Worm (Caenorhabditis elegans) whole organism, L4 larva: ENCODE measurements around the gene F29B9.12.

ENCODE experiments used
- D1046.2 ChIP-seq: fragments of 200-800 bp; sonication (Bioruptor generic); IDR thresholded peaks from 2 replicates; pipeline ENCODE4 v1.3.6; 2022; ENCODE audit warnings: missing genetic modification characterization, missing compliant biosample characterization
- F26F4.8 ChIP-seq: fragments of 200-800 bp; sonication (Bioruptor generic); conservative IDR thresholded peaks from 2 replicates; pipeline ENCODE4 v1.3.6; 2022; ENCODE audit warnings: missing genetic modification characterization, missing compliant biosample characterization
- T20F7.1 ChIP-seq: fragments of 200-800 bp; sonication (Bioruptor generic); optimal IDR thresholded peaks from 2 replicates; lab custom pipeline; 2018; ENCODE audit warnings: mild to moderate bottlenecking, missing genetic modification characterization, missing compliant biosample characterization
- T26A8.4 ChIP-seq: fragments of 200-800 bp; sonication (Bioruptor generic); IDR thresholded peaks from 2 replicates; pipeline ENCODE4 v1.3.6; 2022; ENCODE audit warnings: missing genetic modification characterization, missing compliant biosample characterization
- Y75B8A.6 ChIP-seq: fragments of 200-800 bp; sonication (Bioruptor generic); IDR thresholded peaks from 2 replicates; pipeline ENCODE4 v1.3.6; 2022; ENCODE audit warnings: missing genetic modification reagents, missing genetic modification characterization, missing compliant biosample characterization
- ZK337.2 ChIP-seq: fragments of 200-800 bp; sonication (Bioruptor generic); IDR thresholded peaks from 2 replicates; pipeline ENCODE4 v1.3.6; 2022; ENCODE audit warnings: missing genetic modification reagents, missing genetic modification characterization, missing compliant biosample characterization
- aha-1 ChIP-seq: fragments of 150-350 bp; peaks from one replicate; lab custom pipeline; 2014; ENCODE audit warnings: missing biosample characterization, missing genetic modification characterization
- ama-1 ChIP-seq: fragments of 150-350 bp; optimal IDR thresholded peaks from 2 replicates; lab custom pipeline; 2014; ENCODE audit warnings: inconsistent platforms, mixed read lengths
- arid-1 ChIP-seq: fragments of 200-800 bp; sonication (Bioruptor generic); conservative IDR thresholded peaks from 2 replicates; pipeline ENCODE4 v1.3.6; 2022; ENCODE audit warnings: missing genetic modification reagents, missing genetic modification characterization, missing compliant biosample characterization
- ceh-62 ChIP-seq: sonication (generic microtip); optimal IDR thresholded peaks from 2 replicates; lab custom pipeline; 2017; ENCODE audit warnings: missing biosample characterization, missing genetic modification characterization
- ceh-82 ChIP-seq: sonication (generic microtip); optimal IDR thresholded peaks from 2 replicates; lab custom pipeline; 2017; ENCODE audit warnings: missing biosample characterization, missing genetic modification characterization
- cey-2 ChIP-seq: sonication (generic microtip); optimal IDR thresholded peaks from 3 replicates; lab custom pipeline; 2017; ENCODE audit warnings: missing genetic modification characterization, mild to moderate bottlenecking, missing compliant biosample characterization, antibody characterized with exemption, borderline replicate concordance; ENCODE audit not compliant: insufficient read depth
- daf-12 ChIP-seq: fragments of 150-350 bp; optimal IDR thresholded peaks from 2 replicates; lab custom pipeline; 2014; ENCODE audit warnings: missing biosample characterization, missing genetic modification reagents, missing genetic modification characterization
- daf-19 ChIP-seq: fragments of 200-800 bp; sonication (Bioruptor generic); conservative IDR thresholded peaks from 2 replicates; pipeline ENCODE4 v1.3.6; 2022; ENCODE audit warnings: missing genetic modification characterization, missing compliant biosample characterization
- dmd-9 ChIP-seq: fragments of 200-800 bp; sonication (Bioruptor generic); IDR thresholded peaks from 2 replicates; pipeline ENCODE4 v1.3.6; 2022; ENCODE audit warnings: missing genetic modification reagents, missing genetic modification characterization, missing compliant biosample characterization
- dve-1 ChIP-seq: sonication (generic microtip); optimal IDR thresholded peaks from 2 replicates; lab custom pipeline; 2017; ENCODE audit warnings: antibody characterized with exemption, mild to moderate bottlenecking, missing genetic modification characterization, missing compliant biosample characterization; ENCODE audit not compliant: insufficient read depth
- hif-1 ChIP-seq, 2 experiments: sonication (generic microtip); optimal IDR thresholded peaks; 2 replicates each; lab custom pipeline; 2016 to 2017; ENCODE audit warnings: missing compliant biosample characterization in 2 of 2, missing genetic modification characterization in 2 of 2, missing genetic modification reagents in 2 of 2, missing genotype in 2 of 2, mild to moderate bottlenecking in 1 of 2
- hlh-11 ChIP-seq: fragments of 200-800 bp; sonication (Bioruptor generic); optimal IDR thresholded peaks from 2 replicates; lab custom pipeline; 2018; ENCODE audit warnings: mild to moderate bottlenecking, missing genetic modification characterization, missing compliant biosample characterization
- lim-7 ChIP-seq: fragments of 200-800 bp; sonication (Bioruptor generic); IDR thresholded peaks from 2 replicates; pipeline ENCODE4 v1.3.6; 2022; ENCODE audit warnings: missing genetic modification characterization, missing compliant biosample characterization
- lin-15B ChIP-seq: fragments of 150-350 bp; sonication (generic microtip); optimal IDR thresholded peaks from 3 replicates; lab custom pipeline; 2014; ENCODE audit warnings: missing biosample characterization, missing genetic modification characterization
- lin-38 ChIP-seq: fragments of 200-800 bp; sonication (Bioruptor generic); IDR thresholded peaks from 2 replicates; pipeline ENCODE4 v1.3.6; 2022; ENCODE audit warnings: missing genetic modification reagents, missing genetic modification characterization, missing compliant biosample characterization
- lsy-2 ChIP-seq, 2 experiments: fragments of 150-350 bp in 1 of 2; sonication (generic microtip) in 1 of 2; optimal IDR thresholded peaks; 2 replicates each; lab custom pipeline; 2014 to 2017; ENCODE audit warnings: missing biosample characterization in 2 of 2, missing genetic modification characterization in 2 of 2
- madf-5 ChIP-seq, 2 experiments: fragments of 200-800 bp; sonication (Bioruptor generic); IDR thresholded peaks; 2 replicates each; pipeline ENCODE4 v1.3.6; 2022; ENCODE audit warnings: missing compliant biosample characterization in 2 of 2, missing genetic modification characterization in 2 of 2
- mes-2 ChIP-seq: sonication (generic microtip); optimal IDR thresholded peaks from 2 replicates; lab custom pipeline; 2016; ENCODE audit warnings: missing genotype, mild to moderate bottlenecking, missing genetic modification characterization, missing compliant biosample characterization; ENCODE audit not compliant: poor library complexity, severe bottlenecking
- nhr-10 ChIP-seq: fragments of 150-350 bp; optimal IDR thresholded peaks from 2 replicates; lab custom pipeline; 2014; ENCODE audit warnings: missing biosample characterization, missing genetic modification characterization
- nhr-111 ChIP-seq: fragments of 200-800 bp; sonication (Bioruptor generic); optimal IDR thresholded peaks from 2 replicates; lab custom pipeline; 2018; ENCODE audit warnings: mild to moderate bottlenecking, missing genetic modification characterization, missing compliant biosample characterization
- nhr-25 ChIP-seq: sonication (generic microtip); optimal IDR thresholded peaks from 2 replicates; lab custom pipeline; 2017; ENCODE audit warnings: missing genetic modification characterization, mild to moderate bottlenecking, missing compliant biosample characterization, antibody characterized with exemption, moderate library complexity, borderline replicate concordance; ENCODE audit not compliant: insufficient read depth
- rbr-2 ChIP-seq: sonication (generic microtip); optimal IDR thresholded peaks from 2 replicates; lab custom pipeline; 2016; ENCODE audit warnings: missing genotype, missing genetic modification characterization, missing compliant biosample characterization
- sdz-12 ChIP-seq: fragments of 200-800 bp; sonication (Bioruptor generic); optimal IDR thresholded peaks from 2 replicates; lab custom pipeline; 2018; ENCODE audit warnings: mild to moderate bottlenecking, missing genetic modification characterization, missing compliant biosample characterization
- set-16 ChIP-seq: fragments of 200-800 bp; sonication (Bioruptor generic); IDR thresholded peaks from 2 replicates; pipeline ENCODE4 v1.3.6; 2022; ENCODE audit warnings: missing genetic modification reagents, missing genetic modification characterization, missing compliant biosample characterization
- snpc-4 ChIP-seq: fragments of 150-350 bp; optimal IDR thresholded peaks from 2 replicates; lab custom pipeline; 2014; ENCODE audit warnings: missing biosample characterization, missing genetic modification characterization
- tag-97 ChIP-seq: fragments of 200-800 bp; sonication (Bioruptor generic); IDR thresholded peaks from 2 replicates; pipeline ENCODE4 v1.3.6; 2022; ENCODE audit warnings: missing genetic modification characterization, missing compliant biosample characterization
- unc-130 ChIP-seq: sonication (generic microtip); optimal IDR thresholded peaks from 2 replicates; lab custom pipeline; 2016; ENCODE audit warnings: missing genetic modification reagents, missing genetic modification characterization, missing compliant biosample characterization
- unc-62 ChIP-seq, 3 experiments: fragments of 150-350 bp in 1 of 3; sonication (generic microtip); optimal IDR thresholded peaks in 2 of 3; peaks in 1 of 3; 1 replicate in 1 of 3; 2 replicates in 2 of 3; lab custom pipeline; 2014 to 2017; ENCODE audit warnings: missing biosample characterization in 3 of 3, missing genetic modification characterization in 3 of 3, missing genetic modification reagents in 3 of 3, missing genotype in 1 of 3
- zag-1 ChIP-seq: fragments of 150-350 bp; optimal IDR thresholded peaks from 2 replicates; lab custom pipeline; 2014; ENCODE audit warnings: missing biosample characterization, missing genetic modification characterization
- zfp-2 ChIP-seq: sonication (generic microtip); optimal IDR thresholded peaks from 2 replicates; lab custom pipeline; 2016; ENCODE audit warnings: mild to moderate bottlenecking, missing genetic modification characterization, missing compliant biosample characterization
- ztf-11 ChIP-seq: fragments of 150-350 bp; optimal IDR thresholded peaks from 2 replicates; lab custom pipeline; 2014; ENCODE audit warnings: missing biosample characterization, missing genetic modification characterization
- ztf-7 ChIP-seq: fragments of 150-350 bp; optimal IDR thresholded peaks from 2 replicates; lab custom pipeline; 2014; ENCODE audit warnings: missing biosample characterization, missing genetic modification characterization

F29B9.12 gene

DNA sequence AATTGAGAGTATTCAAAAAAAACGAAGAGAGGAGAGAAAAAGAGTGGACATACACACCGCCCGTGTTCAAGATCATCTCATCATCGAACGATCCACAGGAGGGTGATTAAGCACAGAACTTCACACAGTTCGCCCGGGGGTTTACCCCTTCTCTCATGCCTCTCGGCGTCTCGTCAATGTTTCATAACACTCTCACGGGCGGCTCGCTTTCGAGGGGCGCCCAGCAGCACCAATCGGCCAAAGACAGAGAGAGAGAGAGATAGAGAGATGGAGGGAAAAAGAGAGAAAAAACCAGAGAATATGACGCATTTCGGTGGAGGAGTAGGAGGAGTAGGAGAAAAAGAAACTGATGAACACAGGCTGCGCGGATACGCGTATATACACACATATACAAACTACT lies 35.8 kb downstream of the F29B9.12 start (continued):
- no peak for TF ChIP-seq lin-15B (tag; lab: Kevin White, UChicago)
- TF ChIP-seq dve-1 (tag; lab: Kevin White, UChicago), result peak; percentile 59
- peak; percentile 77 for TF ChIP-seq mes-2
- TF ChIP-seq cey-2 (tag; lab: Kevin White, UChicago), result no peak
- TF ChIP-seq tag-97 (GFP tag; lab: Robert Waterston, UW), result no peak
- TF ChIP-seq D1046.2 (GFP tag; lab: Robert Waterston, UW), result 0 out of 2 replicates have a peak, but pooled peaks have one; percentile 33
- no peak for TF ChIP-seq nhr-10 (tag; lab: Kevin White, UChicago)
- TF ChIP-seq Y75B8A.6 (GFP tag; lab: Robert Waterston, UW), result no peak
- TF ChIP-seq ztf-7 (tag; lab: Kevin White, UChicago), result no peak

DNA sequence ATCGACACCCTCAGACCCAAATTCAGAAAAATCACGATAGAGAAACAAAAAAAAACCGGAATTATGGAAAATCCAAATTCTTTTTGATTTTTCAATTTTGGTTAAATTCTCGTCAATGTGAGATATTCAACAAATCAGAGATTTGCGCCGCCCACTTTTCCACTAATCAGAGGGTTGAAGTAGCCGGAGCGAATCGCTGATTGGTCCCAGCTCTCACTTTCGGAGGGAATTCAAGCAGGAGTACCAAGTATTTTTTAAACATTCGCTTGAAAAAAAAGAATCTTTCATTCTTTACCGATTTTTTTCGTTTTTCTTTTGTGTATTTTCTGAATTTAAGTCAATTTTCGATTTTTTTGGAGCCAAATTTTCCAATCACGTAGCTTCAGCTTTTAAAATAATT lies 36.6 kb downstream of the F29B9.12 start:
- TF ChIP-seq ceh-62 (no peak), daf-19 (GFP tag; lab: Robert Waterston, UW) (no peak), ztf-11 (tag; lab: Kevin White, UChicago) (no peak), nhr-25 (tag; lab: Kevin White, UChicago) (no peak), T26A8.4 (GFP tag; lab: Robert Waterston, UW) (no peak), set-16 (GFP tag; lab: Robert Waterston, UW) (no peak), zag-1 (tag; lab: Kevin White, UChicago) (no peak)

- TF ChIP-seq dmd-9 (GFP tag; lab: Robert Waterston, UW), result no peak
- TF ChIP-seq hlh-11 (tag; lab: Kevin White, UChicago), result no peak
- TF ChIP-seq lin-38 (GFP tag; lab: Robert Waterston, UW), result 0 out of 2 replicates have a peak, but pooled peaks have one; percentile 8
- 0 out of 4 replicates have a peak, but pooled peaks of 1 of the 2 experiments have one; percentile 3 for TF ChIP-seq madf-5 (GFP tag; IDR thresholded peaks at IDR 0.05; lab: Robert Waterston, UW)
- peak; percentile 61 for TF ChIP-seq set-16 (GFP tag; lab: Robert Waterston, UW)
- TF ChIP-seq lim-7 (GFP tag; lab: Robert Waterston, UW), result no peak
- TF ChIP-seq daf-12 (tag; lab: Kevin White, UChicago), result no peak
- no peak for TF ChIP-seq tag-97 (GFP tag; lab: Robert Waterston, UW)
- TF ChIP-seq ama-1 (lab: Kevin White, UChicago), result no peak
- no peak for TF ChIP-seq nhr-25 (tag; lab: Kevin White, UChicago)
- TF ChIP-seq lin-15B (tag; lab: Kevin White, UChicago), result no peak
- no peak for TF ChIP-seq hif-1 (tag; optimal IDR thresholded peaks at IDR 0.05; lab: Kevin White, UChicago)
- TF ChIP-seq ceh-62, result no peak
- TF ChIP-seq arid-1 (GFP tag; lab: Robert Waterston, UW), result 0 out of 2 replicates have a peak, but pooled peaks have one; percentile 16
- TF ChIP-seq ceh-82, result no peak
These were observed 41.1 kb downstream of the F29B9.12 start, which contains the start of gene cif-1 for ce11 chrIV:4710459-4710858. Gene cif-1, minus strand, starts transcription at chrIV:4710755.

DNA sequence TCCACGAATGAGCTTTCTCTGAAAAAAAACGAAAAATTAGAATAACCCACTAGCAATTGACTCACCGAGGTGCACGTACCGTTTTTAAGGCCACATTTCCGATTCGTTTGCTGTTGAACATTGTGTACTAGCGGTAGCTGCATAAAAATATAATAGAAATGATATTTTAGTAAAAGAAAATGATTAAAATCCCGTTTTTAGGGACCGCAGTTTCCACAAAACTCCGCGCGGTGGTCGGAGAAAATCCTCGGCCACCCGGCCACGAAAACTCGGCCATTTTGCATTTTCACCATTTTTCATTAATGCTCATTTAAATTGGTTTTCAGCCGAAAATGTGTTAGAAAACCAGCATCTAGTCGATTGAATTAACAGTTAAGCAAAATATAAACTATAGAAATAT lies 43.0 kb downstream of the F29B9.12 start, which contains the start of gene yars-2:
yars-2 (minus strand) TSS at position 249 of the 400 bp plus-strand sequence.
- TF ChIP-seq hif-1 (tag; optimal IDR thresholded peaks at IDR 0.05; lab: Kevin White, UChicago) (peak in 1 of 2 experiments; percentile 76), lin-38 (GFP tag; lab: Robert Waterston, UW) (peak; percentile 54), unc-62 (GFP tag; optimal IDR thresholded peaks at IDR 0.05 in 1 of 2; lab: Kevin White, UChicago) (peak in 1 of 2 experiments; percentile 91), unc-62 (tag; optimal IDR thresholded peaks at IDR 0.05; lab: Kevin White, UChicago) (no peak), unc-130 (GFP tag; lab: Kevin White, UChicago) (peak; percentile 86), aha-1 (tag; lab: Kevin White, UChicago) (peak; percentile 16), dve-1 (tag; lab: Kevin White, UChicago) (peak; percentile 17), T20F7.1 (GFP tag; lab: Kevin White, UChicago) (no peak), ZK337.2 (no peak), nhr-111 (GFP tag; lab: Kevin White, UChicago) (no peak), sdz-12 (no peak), rbr-2 (tag; lab: Kevin White, UChicago) (peak; percentile 25), mes-2 (peak; percentile 92), F26F4.8 (GFP tag; lab: Robert Waterston, UW) (no peak), snpc-4 (tag; lab: Kevin White, UChicago) (no peak), zfp-2 (tag; lab: Kevin White, UChicago) (no peak), lsy-2 (tag; optimal IDR thresholded peaks at IDR 0.05; lab: Kevin White, UChicago) (peak in 1 of 2 experiments; percentile 67), tag-97 (GFP tag; lab: Robert Waterston, UW) (no peak)
